Worm (Caenorhabditis elegans) whole organism, L2 larva: Measurements from ENCODE around the gene F27E5.7.

Experiments used
- C34F6.9 ChIP-seq: fragments of 150-350 bp; optimal IDR thresholded peaks from 2 replicates; lab custom pipeline; 2014; ENCODE audit warnings: missing biosample characterization, missing genetic modification characterization
- F13H6.1 ChIP-seq: sonication (generic microtip); optimal IDR thresholded peaks from 2 replicates; lab custom pipeline; 2016; ENCODE audit warnings: missing genetic modification characterization, missing compliant biosample characterization
- R02D3.7 ChIP-seq: fragments of 150-350 bp; optimal IDR thresholded peaks from 2 replicates; lab custom pipeline; 2014; ENCODE audit warnings: missing biosample characterization, missing genetic modification characterization
- Y55F3AM.14 ChIP-seq: fragments of 200-800 bp; sonication (Bioruptor generic); optimal IDR thresholded peaks from 2 replicates; lab custom pipeline; 2018; ENCODE audit warnings: mild to moderate bottlenecking, missing genetic modification characterization, missing compliant biosample characterization
- ZK546.5 ChIP-seq: sonication (generic microtip); optimal IDR thresholded peaks from 2 replicates; lab custom pipeline; 2017; ENCODE audit warnings: missing biosample characterization, missing genetic modification characterization
- aly-2 ChIP-seq: fragments of 150-350 bp; optimal IDR thresholded peaks from 2 replicates; lab custom pipeline; 2014; ENCODE audit warnings: missing biosample characterization, missing genetic modification characterization
- ama-1 ChIP-seq: fragments of 150-350 bp; optimal IDR thresholded peaks from 2 replicates; lab custom pipeline; 2018; ENCODE audit warnings: inconsistent platforms
- blmp-1 ChIP-seq: sonication (generic microtip); optimal IDR thresholded peaks from 2 replicates; lab custom pipeline; 2017; ENCODE audit warnings: missing genetic modification characterization, mild to moderate bottlenecking, missing compliant biosample characterization, antibody characterized with exemption, moderate library complexity; ENCODE audit not compliant: insufficient read depth
- ceh-16 ChIP-seq: fragments of 150-350 bp; optimal IDR thresholded peaks from 2 replicates; lab custom pipeline; 2014; ENCODE audit warnings: missing biosample characterization, missing genetic modification characterization
- crh-2 ChIP-seq: sonication (generic microtip); optimal IDR thresholded peaks from 2 replicates; lab custom pipeline; 2017; ENCODE audit warnings: missing biosample characterization, missing genetic modification characterization
- dmd-4 ChIP-seq: sonication (generic microtip); optimal IDR thresholded peaks from 2 replicates; lab custom pipeline; 2017; ENCODE audit warnings: missing biosample characterization, missing genetic modification characterization
- elt-1 ChIP-seq: fragments of 150-350 bp; optimal IDR thresholded peaks from 2 replicates; lab custom pipeline; 2014; ENCODE audit warnings: missing biosample characterization, missing genetic modification characterization
- fos-1 ChIP-seq: fragments of 150-350 bp; optimal IDR thresholded peaks from 2 replicates; lab custom pipeline; 2014; ENCODE audit warnings: missing biosample characterization, missing genetic modification characterization
- lin-11 ChIP-seq: fragments of 150-350 bp; sonication (generic microtip); optimal IDR thresholded peaks from 2 replicates; lab custom pipeline; 2014; ENCODE audit warnings: missing biosample characterization, missing genetic modification characterization, inconsistent platforms, mixed read lengths
- lin-13 ChIP-seq: fragments of 150-350 bp; optimal IDR thresholded peaks from 2 replicates; lab custom pipeline; 2014; ENCODE audit warnings: missing biosample characterization, missing genetic modification reagents, missing genetic modification characterization
- lin-39 ChIP-seq: fragments of 150-350 bp; optimal IDR thresholded peaks from 2 replicates; lab custom pipeline; 2014; ENCODE audit warnings: missing biosample characterization, missing genetic modification reagents, missing genetic modification characterization
- mab-5 ChIP-seq: fragments of 150-350 bp; optimal IDR thresholded peaks from 2 replicates; lab custom pipeline; 2014; ENCODE audit warnings: missing biosample characterization, missing genetic modification characterization
- mbf-1 ChIP-seq: sonication (generic microtip); optimal IDR thresholded peaks from 2 replicates; lab custom pipeline; 2017; ENCODE audit warnings: missing biosample characterization, missing genetic modification characterization
- mdl-1 ChIP-seq, 2 experiments: fragments of 150-350 bp in 1 of 2; sonication (generic microtip) in 1 of 2; optimal IDR thresholded peaks; 2 replicates each; lab custom pipeline; 2017; ENCODE audit warnings: missing biosample characterization in 2 of 2, missing genetic modification characterization in 2 of 2
- nhr-11 ChIP-seq: fragments of 150-350 bp; optimal IDR thresholded peaks from 2 replicates; lab custom pipeline; 2014; ENCODE audit warnings: missing biosample characterization, missing genetic modification characterization
- nhr-12 ChIP-seq: fragments of 150-350 bp; optimal IDR thresholded peaks from 2 replicates; lab custom pipeline; 2014; ENCODE audit warnings: missing biosample characterization, missing genetic modification characterization
- nhr-129 ChIP-seq: fragments of 150-350 bp; optimal IDR thresholded peaks from 2 replicates; lab custom pipeline; 2014; ENCODE audit warnings: missing biosample characterization, missing genetic modification characterization
- nhr-237 ChIP-seq: fragments of 150-350 bp; optimal IDR thresholded peaks from 2 replicates; lab custom pipeline; 2014; ENCODE audit warnings: missing biosample characterization, missing genetic modification characterization
- nhr-25 ChIP-seq: fragments of 150-350 bp; sonication (generic microtip); optimal IDR thresholded peaks from 3 replicates; lab custom pipeline; 2014; ENCODE audit warnings: missing biosample characterization, missing genetic modification characterization
- nhr-6 ChIP-seq: fragments of 150-350 bp; optimal IDR thresholded peaks from 2 replicates; lab custom pipeline; 2014; ENCODE audit warnings: missing biosample characterization, missing genetic modification characterization
- peb-1 ChIP-seq: fragments of 150-350 bp; optimal IDR thresholded peaks from 2 replicates; lab custom pipeline; 2014; ENCODE audit warnings: missing biosample characterization, missing genetic modification characterization
- sem-4 ChIP-seq: fragments of 150-350 bp; optimal IDR thresholded peaks from 2 replicates; lab custom pipeline; 2014; ENCODE audit warnings: missing biosample characterization, missing genetic modification reagents, missing genetic modification characterization
- sma-3 ChIP-seq: sonication (generic microtip); optimal IDR thresholded peaks from 2 replicates; lab custom pipeline; 2016; ENCODE audit warnings: missing genetic modification reagents, missing genetic modification characterization, missing compliant biosample characterization
- sma-9 ChIP-seq, 2 experiments: fragments of 150-350 bp in 1 of 2; sonication (generic microtip) in 1 of 2; optimal IDR thresholded peaks; 2 replicates each; lab custom pipeline; 2014 to 2016; ENCODE audit warnings: missing genetic modification characterization in 2 of 2, mild to moderate bottlenecking in 1 of 2, missing biosample characterization in 1 of 2, missing compliant biosample characterization in 1 of 2, missing genetic modification reagents in 1 of 2, moderate library complexity in 1 of 2
- snpc-4 ChIP-seq: fragments of 150-350 bp; optimal IDR thresholded peaks from 2 replicates; lab custom pipeline; 2014; ENCODE audit warnings: missing biosample characterization, missing genetic modification characterization
- unc-39 ChIP-seq: fragments of 150-350 bp; optimal IDR thresholded peaks from 2 replicates; lab custom pipeline; 2014; ENCODE audit warnings: missing biosample characterization, missing genetic modification characterization
- unc-55 ChIP-seq: fragments of 150-350 bp; sonication (generic microtip); optimal IDR thresholded peaks from 3 replicates; lab custom pipeline; 2014; ENCODE audit warnings: missing biosample characterization, missing genetic modification reagents, missing genetic modification characterization
- unc-62 ChIP-seq: fragments of 150-350 bp; optimal IDR thresholded peaks from 2 replicates; lab custom pipeline; 2014; ENCODE audit warnings: missing biosample characterization, missing genetic modification reagents, missing genetic modification characterization
- zag-1 ChIP-seq: fragments of 150-350 bp; optimal IDR thresholded peaks from 2 replicates; lab custom pipeline; 2014; ENCODE audit warnings: missing biosample characterization, missing genetic modification characterization
- ztf-1 ChIP-seq: fragments of 200-800 bp; sonication (Bioruptor generic); conservative IDR thresholded peaks from 2 replicates; pipeline ENCODE4 v1.3.6; 2022; ENCODE audit warnings: missing genetic modification characterization, missing compliant biosample characterization
- ztf-11 ChIP-seq: sonication (generic microtip); optimal IDR thresholded peaks from 2 replicates; lab custom pipeline; 2017; ENCODE audit warnings: missing biosample characterization, missing genetic modification characterization
- ztf-4 ChIP-seq: fragments of 150-350 bp; optimal IDR thresholded peaks from 2 replicates; lab custom pipeline; 2014; ENCODE audit warnings: missing biosample characterization, missing genetic modification characterization

The F27E5.7 gene

ce11 chrII:10136771-10137170, 14.2 kb downstream of the F27E5.7 start:
- no peak for TF ChIP-seq fos-1
- TF ChIP-seq F13H6.1: no peak
- TF ChIP-seq blmp-1: no peak
- no peak for TF ChIP-seq unc-62 (GFP tag; lab: Kevin White, UChicago)
- no peak for TF ChIP-seq ztf-1 (GFP tag; lab: Robert Waterston, UW)
- no peak for TF ChIP-seq ZK546.5 (tag; lab: Kevin White, UChicago)

ce11 chrII:10137358-10137757, 14.8 kb downstream of the F27E5.7 start, which contains the start of gene phg-1:
TSS of gene phg-1 (plus strand) at chrII:10137658.
- TF ChIP-seq dmd-4 (tag; lab: Kevin White, UChicago) (no peak), ztf-4 (tag; lab: Kevin White, UChicago) (no peak), mab-5 (tag; lab: Kevin White, UChicago) (no peak), mdl-1 (tag; optimal IDR thresholded peaks at IDR 0.05; lab: Kevin White, UChicago) (no peak), nhr-25 (tag; lab: Kevin White, UChicago) (no peak), mbf-1 (tag; lab: Kevin White, UChicago) (no peak), lin-13 (no peak), lin-11 (tag; lab: Kevin White, UChicago) (no peak), nhr-11 (tag; lab: Kevin White, UChicago) (no peak), ama-1 (lab: Kevin White, UChicago) (no peak), unc-55 (no peak), Y55F3AM.14 (GFP tag; lab: Kevin White, UChicago) (no peak), ztf-11 (tag; lab: Kevin White, UChicago) (no peak), elt-1 (tag; lab: Kevin White, UChicago) (no peak), nhr-12 (no peak), zag-1 (no peak)

DNA sequence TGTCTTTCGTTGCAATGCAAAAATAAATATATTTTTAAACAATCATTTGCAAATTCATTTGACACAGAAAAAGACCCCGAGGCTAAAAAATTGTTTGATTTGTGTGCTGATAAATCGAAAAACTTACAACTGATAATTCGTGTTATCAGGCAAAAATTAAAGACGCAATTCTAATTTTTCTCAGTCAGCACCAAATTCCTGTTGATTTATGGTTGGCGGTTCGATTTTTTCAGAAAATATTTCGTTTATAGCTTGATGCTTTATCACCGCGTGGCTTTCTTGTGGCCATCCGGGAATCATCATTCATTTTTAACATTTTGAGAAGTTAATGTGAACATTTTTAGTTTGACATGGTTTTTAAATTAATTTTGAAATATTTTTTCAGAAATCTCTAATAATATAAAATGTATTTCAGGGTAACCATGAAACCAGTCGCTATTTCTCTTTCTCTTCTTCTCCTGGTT, 16.6 kb downstream of the F27E5.7 start, which contains the start of gene asah-2:
Gene asah-2, plus strand, starts transcription at position 414 of the 464 bp plus-strand sequence.
- TF ChIP-seq ztf-1 (GFP tag; lab: Robert Waterston, UW) (no peak), fos-1 (peak; percentile 88), sma-9 (GFP tag; optimal IDR thresholded peaks at IDR 0.05; lab: Kevin White, UChicago) (peak; percentile 25), sma-9 (tag; optimal IDR thresholded peaks at IDR 0.05; lab: Kevin White, UChicago) (no peak), nhr-129 (no peak)

DNA sequence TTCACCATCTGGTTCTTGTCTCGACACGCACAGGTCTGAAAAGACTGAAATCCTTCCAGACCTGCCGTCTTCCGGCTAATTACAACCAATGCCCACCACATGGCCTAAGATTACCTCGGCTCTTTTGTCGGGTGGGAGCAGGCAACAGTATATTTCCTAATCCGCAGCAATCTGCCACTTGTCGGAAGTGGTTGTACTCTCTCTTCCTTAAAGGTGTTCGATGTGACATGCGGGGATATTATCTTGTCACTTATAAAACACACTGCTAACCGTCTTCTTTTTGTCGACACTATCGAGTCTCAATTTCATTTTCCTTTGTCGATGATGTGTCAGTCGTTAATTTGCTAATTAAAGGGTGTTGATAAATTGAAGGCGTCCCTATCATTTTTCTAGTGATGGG, 21.5 kb downstream of the F27E5.7 start, which contains the start of gene F27E5.3:
Gene F27E5.3, minus strand, starts transcription at position 101 of the 400 bp plus-strand sequence.
- TF ChIP-seq R02D3.7 (tag; lab: Kevin White, UChicago) (no peak), unc-55 (no peak), elt-1 (tag; lab: Kevin White, UChicago) (no peak), crh-2 (tag; lab: Kevin White, UChicago) (no peak), nhr-11 (tag; lab: Kevin White, UChicago) (no peak), F13H6.1 (no peak), unc-39 (tag; lab: Kevin White, UChicago) (no peak), sma-3 (GFP tag; lab: Kevin White, UChicago) (no peak), blmp-1 (no peak), aly-2 (tag; lab: Kevin White, UChicago) (no peak), ztf-1 (GFP tag; lab: Robert Waterston, UW) (no peak), nhr-6 (tag; lab: Kevin White, UChicago) (no peak)

ce11 chrII:10146488-10146887, 23.9 kb downstream of the F27E5.7 start, which contains the start of gene pax-3:
TSS of gene pax-3 (plus strand) at chrII:10146570.
- TF ChIP-seq C34F6.9 (tag; lab: Kevin White, UChicago): no peak
- no peak for TF ChIP-seq zag-1
- no peak for TF ChIP-seq lin-13
- no peak for TF ChIP-seq snpc-4 (tag; lab: Kevin White, UChicago)
- no peak for TF ChIP-seq peb-1 (tag; lab: Kevin White, UChicago)
- no peak for TF ChIP-seq ZK546.5 (tag; lab: Kevin White, UChicago)
- TF ChIP-seq nhr-11 (tag; lab: Kevin White, UChicago): no peak
- no peak for TF ChIP-seq mab-5 (tag; lab: Kevin White, UChicago)
- TF ChIP-seq unc-55: no peak
- no peak for TF ChIP-seq sem-4 (tag; lab: Kevin White, UChicago)
- TF ChIP-seq nhr-237: no peak
- TF ChIP-seq lin-39: no peak
- no peak for TF ChIP-seq ztf-1 (GFP tag; lab: Robert Waterston, UW)
- TF ChIP-seq ceh-16 (tag; lab: Kevin White, UChicago): no peak
- TF ChIP-seq F13H6.1: no peak
- no peak for TF ChIP-seq aly-2 (tag; lab: Kevin White, UChicago)
- no peak for TF ChIP-seq blmp-1
- no peak for TF ChIP-seq unc-39 (tag; lab: Kevin White, UChicago)
